Worm (Caenorhabditis elegans): ENCODE results near the gene dct-18.
A peak's percentile ranks its signal among the peaks of the same experiment; 100 is the strongest.

The dct-18 gene

ce11 chrII:12944587-12945126 is 13.0 kb downstream of the dct-18 start (continued):
- TF ChIP-seq fkh-2 (tag; optimal IDR thresholded peaks at IDR 0.05) = peak; percentile 51
- no peak for TF ChIP-seq sea-2 (GFP tag; optimal IDR thresholded peaks at IDR 0.05)
- TF ChIP-seq nhr-67 (tag; optimal IDR thresholded peaks at IDR 0.05) = no peak

- TF ChIP-seq egl-27 (tag; optimal IDR thresholded peaks at IDR 0.05) = no peak
- TF ChIP-seq nhr-28 (tag; optimal IDR thresholded peaks at IDR 0.05) = no peak
- TF ChIP-seq lsy-12 (tag; optimal IDR thresholded peaks at IDR 0.05) = no peak
- TF ChIP-seq lin-39 (tag; optimal IDR thresholded peaks at IDR 0.05) = no peak
- TF ChIP-seq pqm-1 (tag; optimal IDR thresholded peaks at IDR 0.05) = no peak
- no peak for TF ChIP-seq ceh-82 (tag; optimal IDR thresholded peaks at IDR 0.05)
- no peak for TF ChIP-seq zag-1 (tag; optimal IDR thresholded peaks at IDR 0.05)
- TF ChIP-seq ceh-9 (tag; optimal IDR thresholded peaks at IDR 0.05) = no peak
- no peak for TF ChIP-seq ama-1 (optimal IDR thresholded peaks at IDR 0.05)
- no peak for TF ChIP-seq fkh-2 (tag; optimal IDR thresholded peaks at IDR 0.05)
- no peak for TF ChIP-seq ztf-11 (tag; optimal IDR thresholded peaks at IDR 0.05)
- no peak for TF ChIP-seq lin-15B (tag; optimal IDR thresholded peaks at IDR 0.05)
- TF ChIP-seq nhr-25 (tag; optimal IDR thresholded peaks at IDR 0.05) = no peak
- no peak for TF ChIP-seq nhr-11 (tag; optimal IDR thresholded peaks at IDR 0.05)
These were observed 16.5 kb downstream of the dct-18 start, which contains the start of gene F58G1.7 for ce11 chrII:12948158-12948557. Gene F58G1.7, minus strand, starts transcription at chrII:12948258.

- TF ChIP-seq tbx-2 (tag; optimal IDR thresholded peaks at IDR 0.05) = no peak
- no peak for TF ChIP-seq nhr-28 (tag; optimal IDR thresholded peaks at IDR 0.05)
- TF ChIP-seq lin-15B (tag; optimal IDR thresholded peaks at IDR 0.05) = peak; percentile 9
- peak; percentile 52 for TF ChIP-seq snpc-4 (tag; optimal IDR thresholded peaks at IDR 0.05)
- no peak for TF ChIP-seq nhr-76 (tag; optimal IDR thresholded peaks at IDR 0.05)
- TF ChIP-seq hmg-11 (tag; optimal IDR thresholded peaks at IDR 0.05) = no peak
- no peak for TF ChIP-seq unc-62 (GFP tag; optimal IDR thresholded peaks at IDR 0.05)
- TF ChIP-seq nhr-23 (tag; optimal IDR thresholded peaks at IDR 0.05) = no peak
- TF ChIP-seq elt-2 (tag; optimal IDR thresholded peaks at IDR 0.05) = peak; percentile 29
- TF ChIP-seq ceh-28 (tag; optimal IDR thresholded peaks at IDR 0.05) = peak; percentile 35
- TF ChIP-seq ZK546.5 (tag; optimal IDR thresholded peaks at IDR 0.05) = no peak
- TF ChIP-seq nfya-1 (tag; optimal IDR thresholded peaks at IDR 0.05; ENCODE audit: insufficient read depth) = peak; percentile 66
- TF ChIP-seq fkh-10 (GFP tag; optimal IDR thresholded peaks at IDR 0.05) = no peak
- TF ChIP-seq lin-39 (tag; optimal IDR thresholded peaks at IDR 0.05) = peak; percentile 63
- no peak for TF ChIP-seq ceh-16 (tag; optimal IDR thresholded peaks at IDR 0.05)
- peak; percentile 61 for TF ChIP-seq pha-4 (tag; optimal IDR thresholded peaks at IDR 0.05)
- peak; percentile 79 for TF ChIP-seq egl-5 (tag; optimal IDR thresholded peaks at IDR 0.05)
These were observed 21.6 kb downstream of the dct-18 start for ce11 chrII:12953297-12953696.

ce11 chrII:12954670-12955069 is 23.0 kb downstream of the dct-18 start, which contains the start of the genes Y38F1A.1 and Y38F1A.2:
Gene Y38F1A.1, minus strand, starts transcription at chrII:12954770.
Gene Y38F1A.2, plus strand, starts transcription at chrII:12954958.
- TF ChIP-seq egl-27 (tag; optimal IDR thresholded peaks at IDR 0.05) (no peak), egl-5 (tag; optimal IDR thresholded peaks at IDR 0.05) (no peak), unc-62 (GFP tag; optimal IDR thresholded peaks at IDR 0.05) (no peak), skn-1 (tag; optimal IDR thresholded peaks at IDR 0.05) (no peak), ztf-11 (tag; optimal IDR thresholded peaks at IDR 0.05) (no peak)

- peak; percentile 39 for TF ChIP-seq nhr-23 (tag; optimal IDR thresholded peaks at IDR 0.05)
- TF ChIP-seq egl-27 (tag; optimal IDR thresholded peaks at IDR 0.05) = no peak
- peak; percentile 31 for TF ChIP-seq ama-1 (optimal IDR thresholded peaks at IDR 0.05)
- TF ChIP-seq elt-1 (tag; optimal IDR thresholded peaks at IDR 0.05) = no peak
- no peak for TF ChIP-seq fkh-2 (tag; optimal IDR thresholded peaks at IDR 0.05)
- no peak for TF ChIP-seq nhr-12 (tag; optimal IDR thresholded peaks at IDR 0.05)
- TF ChIP-seq nfya-1 (tag; optimal IDR thresholded peaks at IDR 0.05; ENCODE audit: insufficient read depth) = no peak
- TF ChIP-seq nhr-77 (tag; optimal IDR thresholded peaks at IDR 0.05) = no peak
- TF ChIP-seq ceh-16 (tag; optimal IDR thresholded peaks at IDR 0.05) = no peak
- TF ChIP-seq tbx-2 (tag; optimal IDR thresholded peaks at IDR 0.05) = no peak
These were observed 28.5 kb downstream of the dct-18 start for ce11 chrII:12960206-12960605.
